Worm (Caenorhabditis elegans): ENCODE results near the gene grl-19.

DNA sequence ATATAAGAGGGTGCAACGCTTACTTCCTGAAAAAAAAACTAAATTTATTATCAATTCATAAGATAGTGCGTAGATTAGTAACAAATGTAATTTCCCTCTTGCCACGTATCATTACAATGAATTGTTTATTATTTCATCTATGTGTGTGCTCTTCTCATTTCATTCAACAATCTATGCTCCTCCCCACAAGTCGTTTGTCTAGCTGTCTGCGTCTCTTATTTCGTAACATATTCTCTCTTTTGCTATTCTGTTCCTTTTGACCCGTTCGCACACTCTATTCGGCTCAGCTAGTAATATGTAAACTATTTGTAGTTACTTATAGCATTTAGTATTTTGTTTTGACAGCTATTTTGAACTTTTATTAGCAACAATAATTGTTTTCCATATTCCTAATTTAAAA is 29.7 kb upstream of the grl-19 start:
- TF ChIP-seq skn-1 (tag; optimal IDR thresholded peaks at IDR 0.05) = no peak
- TF ChIP-seq ztf-4 (tag; optimal IDR thresholded peaks at IDR 0.05) = no peak
- no peak for TF ChIP-seq ceh-82 (tag; optimal IDR thresholded peaks at IDR 0.05)
- TF ChIP-seq sea-2 (GFP tag; optimal IDR thresholded peaks at IDR 0.05) = no peak
